Worm (Caenorhabditis elegans): ENCODE measurements around the gene nit-1.

nit-1 gene

DNA sequence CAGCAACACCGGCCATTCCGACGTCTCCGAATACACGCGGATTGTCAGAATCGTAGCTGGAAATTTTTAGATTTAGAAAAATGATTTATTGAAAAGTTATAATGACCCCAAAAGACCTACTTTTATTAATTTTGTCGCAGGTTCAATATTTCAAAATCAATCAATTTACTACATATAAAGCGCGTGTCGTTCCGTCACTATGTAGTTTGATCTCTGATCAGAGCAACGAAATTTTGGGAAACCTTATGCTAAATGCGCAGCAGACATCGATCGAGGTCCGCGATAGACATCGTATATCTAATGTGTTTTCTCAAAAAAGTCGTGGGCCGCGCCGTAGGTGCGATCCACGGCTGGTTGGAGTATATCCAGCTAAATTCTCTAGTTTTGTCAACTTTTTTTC lies 15.5 kb upstream of the nit-1 start:
- TF ChIP-seq mes-4 (tag; optimal IDR thresholded peaks at IDR 0.05) (no peak), lin-54 (GFP tag; optimal IDR thresholded peaks at IDR 0.05) (no peak), sptf-2 (GFP tag; optimal IDR thresholded peaks at IDR 0.05) (no peak), bed-2 (GFP tag; IDR thresholded peaks at IDR 0.05) (no peak), snpc-4 (GFP tag; optimal IDR thresholded peaks at IDR 0.05) (peak; percentile 11), snpc-4 (tag; optimal IDR thresholded peaks at IDR 0.05) (peak in 2 of 4 experiments; percentile 68 to 71), lir-1 (GFP tag; conservative IDR thresholded peaks at IDR 0.05) (no peak), ztf-26 (tag; optimal IDR thresholded peaks at IDR 0.05) (no peak), B0019.2 (GFP tag; conservative IDR thresholded peaks at IDR 0.05) (no peak)

DNA sequence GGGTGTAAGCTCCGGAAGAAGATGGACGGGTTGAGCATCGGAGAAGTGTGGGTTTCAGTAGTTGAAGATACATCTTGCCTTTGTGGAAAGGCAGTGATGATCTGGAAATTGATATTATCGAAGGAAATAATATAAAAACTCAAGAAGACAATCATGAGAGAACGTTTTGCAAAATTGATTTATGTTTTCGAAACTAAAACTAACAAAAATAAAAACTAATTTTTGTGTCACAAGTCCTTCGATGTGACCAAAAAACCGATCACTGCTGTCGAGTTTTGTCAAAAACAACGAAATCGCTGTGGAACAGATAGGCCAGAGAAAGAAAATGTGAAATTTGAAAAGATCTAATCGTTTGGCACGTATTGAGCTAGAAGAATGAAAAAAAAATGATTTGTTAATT lies 14.4 kb upstream of the nit-1 start, which contains the start of gene mmcm-1:
Gene mmcm-1 (minus strand): TSS at position 101 of the 400 bp plus-strand sequence.
- TF ChIP-seq nfya-2 (GFP tag; IDR thresholded peaks at IDR 0.05), result no peak
- TF ChIP-seq Y67H2A.10 (GFP tag; conservative IDR thresholded peaks at IDR 0.05), result no peak
- TF ChIP-seq T07F8.4 (tag; optimal IDR thresholded peaks at IDR 0.05), result no peak
- no peak for TF ChIP-seq B0035.1 (tag; optimal IDR thresholded peaks at IDR 0.05)
- no peak for TF ChIP-seq C06A6.2 (GFP tag; conservative IDR thresholded peaks at IDR 0.05)
- no peak for TF ChIP-seq F22D6.2 (tag; optimal IDR thresholded peaks at IDR 0.05)
- no peak for TF ChIP-seq sea-2 (GFP tag; IDR thresholded peaks at IDR 0.05)
- TF ChIP-seq D2030.7 (GFP tag; IDR thresholded peaks at IDR 0.05), result no peak
- no peak for TF ChIP-seq F52B5.7 (tag; optimal IDR thresholded peaks at IDR 0.05)

DNA sequence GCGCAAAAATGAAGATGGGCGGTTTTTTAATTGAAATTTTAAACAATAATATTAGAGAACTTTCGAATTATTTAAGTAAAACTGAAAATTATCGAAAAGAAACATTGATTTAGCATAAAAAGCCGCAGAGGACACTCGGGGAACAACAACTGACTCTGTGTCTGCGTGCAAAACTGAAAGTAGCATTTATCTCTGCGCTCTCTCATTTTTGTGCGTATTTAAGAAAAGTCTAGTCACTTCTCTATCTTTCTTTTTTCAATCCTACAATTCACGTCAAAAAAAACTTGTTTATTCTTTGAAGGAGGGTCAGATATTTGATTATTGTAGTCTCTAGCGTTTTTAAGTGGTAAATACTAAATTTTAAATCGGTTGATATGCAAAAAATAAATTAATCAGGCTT lies 13.8 kb upstream of the nit-1 start:
- TF ChIP-seq lin-40 (tag; optimal IDR thresholded peaks at IDR 0.05) (peak; percentile 32), hmg-1.2 (GFP tag; IDR thresholded peaks at IDR 0.05) (peak; percentile 54; the same call in 1 of the 2 replicates), ets-4 (GFP tag; optimal IDR thresholded peaks at IDR 0.05) (no peak), die-1 (tag; optimal IDR thresholded peaks at IDR 0.05) (no peak), cebp-1 (GFP tag; IDR thresholded peaks at IDR 0.05) (no peak), cebp-1 (tag; optimal IDR thresholded peaks at IDR 0.05) (peak; percentile 36), K12H6.12 (tag; optimal IDR thresholded peaks at IDR 0.05) (peak; percentile 2), ekl-4 (GFP tag; IDR thresholded peaks at IDR 0.05) (no peak), Y56A3A.18 (GFP tag; IDR thresholded peaks at IDR 0.05) (no peak), let-607 (tag; optimal IDR thresholded peaks at IDR 0.05) (no peak), nfyb-1 (GFP tag; IDR thresholded peaks at IDR 0.05) (no peak), Y53G8AR.9 (GFP tag; conservative IDR thresholded peaks at IDR 0.05) (0 out of 2 replicates have a peak, but pooled peaks have one; percentile 58), attf-5 (GFP tag; optimal IDR thresholded peaks at IDR 0.05) (peak; percentile 6), somi-1 (GFP tag; optimal IDR thresholded peaks at IDR 0.05) (peak; percentile 7), ztf-26 (tag; optimal IDR thresholded peaks at IDR 0.05) (no peak), tlf-1 (GFP tag; optimal IDR thresholded peaks at IDR 0.05) (no peak), lag-1 (GFP tag; IDR thresholded peaks at IDR 0.05) (no peak)

DNA sequence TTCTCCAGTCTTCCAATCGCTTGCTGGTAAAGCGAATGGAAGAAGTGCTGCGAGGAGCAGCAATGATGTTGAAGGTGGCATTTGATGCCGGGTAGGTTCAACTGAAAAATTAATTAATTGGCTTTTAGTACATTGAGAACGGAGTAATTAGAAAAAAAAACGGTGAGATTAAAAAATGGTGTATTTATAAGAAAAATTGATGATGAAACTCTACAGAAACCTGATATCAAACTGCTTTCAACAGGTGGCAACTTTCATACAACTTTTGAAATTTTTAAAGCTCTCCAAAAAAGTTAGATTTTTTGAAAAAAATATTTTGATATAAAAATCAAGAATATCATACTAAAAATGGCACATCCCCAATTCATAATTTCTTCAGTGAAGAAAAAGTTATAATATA lies 8.0 kb upstream of the nit-1 start, which contains the start of gene pat-3:
Gene pat-3 (minus strand): TSS at position 101 of the 400 bp plus-strand sequence.
- TF ChIP-seq F55B11.4 (tag; optimal IDR thresholded peaks at IDR 0.05; ENCODE audit: borderline replicate concordance, insufficient read depth), result no peak
- no peak for TF ChIP-seq nfya-1 (tag; optimal IDR thresholded peaks at IDR 0.05; ENCODE audit: borderline replicate concordance, insufficient read depth)
- TF ChIP-seq F10E7.11 (tag; optimal IDR thresholded peaks at IDR 0.05), result no peak
- TF ChIP-seq egl-18 (GFP tag; IDR thresholded peaks at IDR 0.05), result no peak
- no peak for TF ChIP-seq let-607 (tag; optimal IDR thresholded peaks at IDR 0.05)
- no peak for TF ChIP-seq repo-1 (tag; optimal IDR thresholded peaks at IDR 0.05)
- no peak for TF ChIP-seq chd-7 (tag; optimal IDR thresholded peaks at IDR 0.05)
- TF ChIP-seq Y95B8A.8 (GFP tag; IDR thresholded peaks at IDR 0.05), result no peak
- no peak for TF ChIP-seq cebp-2 (GFP tag; IDR thresholded peaks at IDR 0.05)
- no peak for TF ChIP-seq egl-44 (GFP tag; IDR thresholded peaks at IDR 0.05)
- TF ChIP-seq somi-1 (GFP tag; optimal IDR thresholded peaks at IDR 0.05), result no peak
- no peak for TF ChIP-seq Y56A3A.18 (GFP tag; IDR thresholded peaks at IDR 0.05)
- TF ChIP-seq ztf-6 (GFP tag; IDR thresholded peaks at IDR 0.05), result no peak
- TF ChIP-seq hsf-1 (GFP tag; IDR thresholded peaks at IDR 0.05), result no peak
- TF ChIP-seq T26A5.8 (tag; optimal IDR thresholded peaks at IDR 0.05), result no peak
- TF ChIP-seq nfyb-1 (GFP tag; IDR thresholded peaks at IDR 0.05), result no peak

Measured in whole organism, young adult.